Fruit fly (Drosophila melanogaster) whole organism, pupa: Measurements from ENCODE around the gene smp-30.

ENCODE experiments used
- CG10348 ChIP-seq: fragments of 200-800 bp; sonication (Bioruptor generic); IDR thresholded peaks from 2 replicates; pipeline ENCODE4 v1.3.6; 2022; ENCODE audit warnings: missing biosample characterization, missing genetic modification characterization
- CG12605 ChIP-seq: fragments of 200-800 bp; sonication (Bioruptor generic); IDR thresholded peaks from 2 replicates; pipeline ENCODE4 v1.3.6; 2022; ENCODE audit warnings: missing biosample characterization, missing genetic modification characterization
- CG13204 ChIP-seq: fragments of 200-800 bp; sonication (Bioruptor generic); optimal IDR thresholded peaks from 2 replicates; lab custom pipeline; 2018; ENCODE audit warnings: missing biosample characterization, mild to moderate bottlenecking, missing genetic modification characterization, moderate library complexity
- CG14655 ChIP-seq: fragments of 200-800 bp; sonication (Bioruptor generic); optimal IDR thresholded peaks from 3 replicates; lab custom pipeline; 2017; ENCODE audit warnings: mild to moderate bottlenecking, missing biosample characterization, missing genetic modification reagents, missing genetic modification characterization
- CG15710 ChIP-seq: fragments of 200-800 bp; sonication (Bioruptor generic); optimal IDR thresholded peaks from 2 replicates; lab custom pipeline; 2018; ENCODE audit warnings: missing biosample characterization, mild to moderate bottlenecking, missing genetic modification characterization, moderate library complexity
- CG17806 ChIP-seq: fragments of 200-800 bp; sonication (Bioruptor generic); optimal IDR thresholded peaks from 2 replicates; lab custom pipeline; 2018; ENCODE audit warnings: missing biosample characterization, mild to moderate bottlenecking, missing genetic modification characterization, moderate library complexity
- CG32121 ChIP-seq: fragments of 200-800 bp; sonication (Bioruptor generic); IDR thresholded peaks from 2 replicates; pipeline ENCODE4 v1.3.6; 2022; ENCODE audit warnings: missing biosample characterization, missing genetic modification characterization
- CG34367 ChIP-seq: fragments of 200-800 bp; sonication (Bioruptor generic); optimal IDR thresholded peaks from 2 replicates; lab custom pipeline; 2018; ENCODE audit warnings: missing biosample characterization, mild to moderate bottlenecking, missing genetic modification characterization
- CG4496 ChIP-seq: fragments of 200-800 bp; sonication (Bioruptor generic); IDR thresholded peaks from 3 replicates; pipeline ENCODE4 v1.3.6; 2022; ENCODE audit warnings: missing biosample characterization, missing genetic modification characterization
- CG8159 ChIP-seq: fragments of 200-800 bp; sonication (Bioruptor generic); optimal IDR thresholded peaks from 3 replicates; lab custom pipeline; 2018; ENCODE audit warnings: missing biosample characterization, mild to moderate bottlenecking, missing genetic modification characterization, moderate library complexity
- CG8301 ChIP-seq: fragments of 200-800 bp; sonication (Bioruptor generic); optimal IDR thresholded peaks from 2 replicates; lab custom pipeline; 2018; ENCODE audit warnings: missing biosample characterization, mild to moderate bottlenecking, missing genetic modification characterization
- CG9948 ChIP-seq: fragments of 200-800 bp; sonication (Bioruptor generic); optimal IDR thresholded peaks from 2 replicates; lab custom pipeline; 2018; ENCODE audit warnings: missing biosample characterization, mild to moderate bottlenecking, missing genetic modification characterization, moderate library complexity
- D1 ChIP-seq: fragments of 200-800 bp; sonication (Bioruptor generic); optimal IDR thresholded peaks from 2 replicates; lab custom pipeline; 2018; ENCODE audit warnings: missing biosample characterization, mild to moderate bottlenecking, missing genetic modification characterization, moderate library complexity
- EcR ChIP-seq: fragments of 200-800 bp; sonication (Bioruptor generic); optimal IDR thresholded peaks from 3 replicates; lab custom pipeline; 2019; ENCODE audit warnings: missing biosample characterization, missing genetic modification characterization, mild to moderate bottlenecking, moderate library complexity, missing genetic modification reagents
- Ets98B ChIP-seq: fragments of 200-800 bp; sonication (Bioruptor generic); IDR thresholded peaks from 2 replicates; pipeline ENCODE4 v1.3.6; 2022; ENCODE audit warnings: missing biosample characterization, missing genetic modification characterization
- Pif1A ChIP-seq: fragments of 200-800 bp; sonication (Bioruptor generic); optimal IDR thresholded peaks from 3 replicates; lab custom pipeline; 2016; ENCODE audit warnings: missing biosample characterization, missing genetic modification characterization
- Pif1B ChIP-seq: fragments of 200-800 bp; sonication (Bioruptor generic); optimal IDR thresholded peaks from 3 replicates; lab custom pipeline; 2016; ENCODE audit warnings: missing biosample characterization, missing genetic modification characterization
- Snoo ChIP-seq: fragments of 200-800 bp; sonication (Bioruptor generic); optimal IDR thresholded peaks from 3 replicates; lab custom pipeline; 2017; ENCODE audit warnings: missing biosample characterization, mild to moderate bottlenecking, missing genetic modification characterization, inconsistent platforms
- fd96Ca ChIP-seq: fragments of 200-800 bp; sonication (Bioruptor generic); IDR thresholded peaks from 3 replicates; pipeline ENCODE4 v1.3.6; 2022; ENCODE audit warnings: missing biosample characterization, missing genetic modification characterization
- gl ChIP-seq: fragments of 200-800 bp; sonication (Bioruptor generic); optimal IDR thresholded peaks from 2 replicates; lab custom pipeline; 2018; ENCODE audit warnings: missing biosample characterization, mild to moderate bottlenecking, missing genetic modification characterization
- rn ChIP-seq: fragments of 200-800 bp; sonication (Bioruptor generic); IDR thresholded peaks from 2 replicates; pipeline ENCODE4 v1.3.6; 2022; ENCODE audit warnings: missing biosample characterization, missing genetic modification characterization

Gene smp-30

dm6 chr3R:14747259-14747856 is 3.7 kb downstream of the smp-30 start:
- TF ChIP-seq CG12605 (GFP tag; lab: Robert Waterston, UW) (no peak), CG32121 (GFP tag; lab: Robert Waterston, UW) (no peak), EcR (GFP tag; lab: Kevin White, UChicago) (no peak), Snoo (tag; lab: Kevin White, UChicago) (no peak), CG15710 (no peak), CG4496 (GFP tag; lab: Robert Waterston, UW) (no peak)

dm6 chr3R:14744339-14745129 is 6.5 kb downstream of the smp-30 start:
- no peak for TF ChIP-seq Ets98B (GFP tag; lab: Robert Waterston, UW)
- peak; percentile 15 for TF ChIP-seq Snoo (tag; lab: Kevin White, UChicago)

- TF ChIP-seq CG13204, result peak; percentile 82
- no peak for TF ChIP-seq CG14655 (GFP tag; lab: Kevin White, UChicago)
These were observed 7.6 kb downstream of the smp-30 start for dm6 chr3R:14743418-14743817.

- peak; percentile 78 for TF ChIP-seq CG9948
- peak; percentile 66 for TF ChIP-seq CG32121 (GFP tag; lab: Robert Waterston, UW)
- TF ChIP-seq Snoo (tag; lab: Kevin White, UChicago), result peak; percentile 47
- peak; percentile 89 for TF ChIP-seq CG4496 (GFP tag; lab: Robert Waterston, UW)
- TF ChIP-seq CG14655 (GFP tag; lab: Kevin White, UChicago), result peak; percentile 77
- no peak for TF ChIP-seq gl (tag; lab: Kevin White, UChicago)
- peak; percentile 68 for TF ChIP-seq CG15710
- TF ChIP-seq CG34367 (tag; lab: Kevin White, UChicago), result peak; percentile 60
- peak; percentile 72 for TF ChIP-seq CG17806
- peak; percentile 81 for TF ChIP-seq Pif1A
- no peak for TF ChIP-seq CG13204
- TF ChIP-seq D1 (tag; lab: Kevin White, UChicago), result peak; percentile 10
- TF ChIP-seq CG8159, result peak; percentile 73
- TF ChIP-seq CG8301 (tag; lab: Kevin White, UChicago), result peak; percentile 53
- TF ChIP-seq rn, result peak; percentile 56; the same call in 1 of the 2 replicates
- peak; percentile 53; the same call in 1 of the 3 replicates for TF ChIP-seq fd96Ca (GFP tag; lab: Robert Waterston, UW)
- peak; percentile 72 for TF ChIP-seq Pif1B (GFP tag; lab: Kevin White, UChicago)
- no peak for TF ChIP-seq EcR (GFP tag; lab: Kevin White, UChicago)
- peak; percentile 66 for TF ChIP-seq CG12605 (GFP tag; lab: Robert Waterston, UW)
- TF ChIP-seq Ets98B (GFP tag; lab: Robert Waterston, UW), result peak; percentile 71
- no peak for TF ChIP-seq CG10348 (GFP tag; lab: Robert Waterston, UW)
- TF ChIP-seq, all 21 proteins: peak for 17
These were observed 8.1 kb downstream of the smp-30 start for dm6 chr3R:14742928-14743327.

dm6 chr3R:14742064-14742463 is 9.0 kb downstream of the smp-30 start:
- TF ChIP-seq Ets98B (GFP tag; lab: Robert Waterston, UW), result no peak
- no peak for TF ChIP-seq Snoo (tag; lab: Kevin White, UChicago)
- peak; percentile 56 for TF ChIP-seq EcR (GFP tag; lab: Kevin White, UChicago)
- TF ChIP-seq rn, result no peak
- peak; percentile 97 for TF ChIP-seq CG13204
- no peak for TF ChIP-seq CG14655 (GFP tag; lab: Kevin White, UChicago)
- TF ChIP-seq CG9948, result no peak
- no peak for TF ChIP-seq Pif1B (GFP tag; lab: Kevin White, UChicago)
- TF ChIP-seq CG15710, result no peak
- TF ChIP-seq CG4496 (GFP tag; lab: Robert Waterston, UW), result 0 out of 3 replicates have a peak, but pooled peaks have one; percentile 22
- no peak for TF ChIP-seq CG10348 (GFP tag; lab: Robert Waterston, UW)
- TF ChIP-seq CG12605 (GFP tag; lab: Robert Waterston, UW), result no peak
- no peak for TF ChIP-seq CG8159
- TF ChIP-seq CG17806, result no peak

dm6 chr3R:14741192-14741915 is 9.7 kb downstream of the smp-30 start, which contains the start of the genes eff and jvl:
TSS of gene eff (minus strand) at chr3R:14741319.
TSS of gene jvl (plus strand) at chr3R:14741582.
- TF ChIP-seq CG32121 (GFP tag; lab: Robert Waterston, UW) (no peak), Ets98B (GFP tag; lab: Robert Waterston, UW) (peak; percentile 53), fd96Ca (GFP tag; lab: Robert Waterston, UW) (peak; percentile 48; the same call in 1 of the 3 replicates), CG4496 (GFP tag; lab: Robert Waterston, UW) (peak; percentile 69), CG13204 (no peak), CG15710 (no peak), Pif1B (GFP tag; lab: Kevin White, UChicago) (peak; percentile 67), Pif1A (no peak), CG10348 (GFP tag; lab: Robert Waterston, UW) (no peak)
